Worm (Caenorhabditis elegans): ENCODE results near the gene gst-6.

DNA sequence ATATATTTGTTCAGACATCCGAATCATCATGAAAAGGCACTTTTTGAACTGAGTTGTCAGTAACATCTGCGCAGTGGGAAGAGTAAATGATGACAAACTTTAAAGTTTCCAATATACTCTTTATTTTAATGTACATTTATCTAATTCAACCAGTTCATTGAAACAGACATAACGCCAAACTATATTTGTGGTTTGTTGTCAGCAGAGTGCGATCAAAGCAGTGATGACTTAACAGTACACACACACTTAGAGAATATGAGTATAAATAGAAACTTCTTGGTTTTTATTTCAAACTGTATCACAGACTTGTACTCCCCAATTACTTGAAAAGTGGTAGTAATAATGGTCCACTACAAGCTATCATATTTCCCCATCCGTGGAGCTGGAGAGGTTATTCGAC, 3.7 kb downstream of the gst-6 start, which contains the start of gene gst-8:
- TF ChIP-seq ztf-23 (GFP tag; IDR thresholded peaks at IDR 0.05) (no peak), ref-1 (GFP tag; conservative IDR thresholded peaks at IDR 0.05) (no peak), cog-1 (tag; optimal IDR thresholded peaks at IDR 0.05) (no peak)

Data from whole organism, midembryonic.